Worm (Caenorhabditis elegans): Measurements from ENCODE around the gene nhx-1.

nhx-1 gene

DNA sequence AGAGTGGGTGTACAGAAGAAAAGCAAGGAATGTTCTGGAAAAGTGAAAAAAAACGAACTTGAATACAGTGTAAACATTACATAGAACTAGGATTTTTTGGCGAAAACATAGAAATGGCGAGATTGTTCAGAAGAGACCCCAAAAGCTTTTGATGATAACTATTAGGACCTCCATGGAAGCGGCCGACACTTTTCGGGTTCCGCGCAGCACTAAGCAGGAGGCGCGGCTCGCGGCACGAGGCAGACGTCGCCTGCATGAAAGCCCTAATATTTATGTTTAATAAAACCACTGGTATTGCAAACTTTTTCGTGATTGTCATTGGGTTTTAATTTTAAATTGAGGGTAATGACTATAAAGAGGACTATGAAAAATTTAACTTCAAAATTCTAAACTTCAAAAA lies 19.0 kb upstream of the nhx-1 start:
- TF ChIP-seq aptf-2 (GFP tag; conservative IDR thresholded peaks at IDR 0.05) = no peak
- TF ChIP-seq snpc-4 (GFP tag; optimal IDR thresholded peaks at IDR 0.05) = no peak
- TF ChIP-seq snpc-4 (tag; optimal IDR thresholded peaks at IDR 0.05) = peak in 3 of 4 experiments; percentile 16 to 74 (median 72)
- TF ChIP-seq zfh-2 (GFP tag; conservative IDR thresholded peaks at IDR 0.05) = 0 out of 2 replicates have a peak, but pooled peaks have one; percentile 39
- TF ChIP-seq lag-1 (GFP tag; IDR thresholded peaks at IDR 0.05) = no peak

DNA sequence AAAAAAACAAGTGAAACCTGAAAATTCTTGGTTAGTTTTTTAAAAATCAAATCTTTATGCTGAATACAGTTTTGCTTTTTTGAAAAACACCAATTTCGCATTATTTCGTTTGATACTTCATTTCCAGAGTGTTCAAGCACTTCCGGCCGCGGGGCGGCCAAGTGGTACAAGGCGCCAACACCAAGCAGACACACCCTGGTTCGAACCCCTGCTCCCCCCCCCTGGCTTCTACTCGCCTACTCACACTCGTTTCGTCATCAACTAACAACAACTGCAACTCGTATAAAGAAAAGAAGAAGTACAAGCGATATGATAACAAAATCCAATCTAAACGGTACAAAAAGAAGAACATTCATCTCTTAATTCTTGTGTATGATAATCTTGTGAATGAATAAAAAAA lies 14.1 kb upstream of the nhx-1 start:
- TF ChIP-seq Y56A3A.18 (GFP tag; IDR thresholded peaks at IDR 0.05) = 0 out of 2 replicates have a peak, but pooled peaks have one; percentile 48
- peak; percentile 25 for TF ChIP-seq B0261.1 (tag; optimal IDR thresholded peaks at IDR 0.05)
- TF ChIP-seq tbx-9 (tag; optimal IDR thresholded peaks at IDR 0.05; ENCODE audit: borderline replicate concordance) = no peak
- TF ChIP-seq zfh-2 (GFP tag; conservative IDR thresholded peaks at IDR 0.05) = 0 out of 2 replicates have a peak, but pooled peaks have one; percentile 34
- peak; percentile 59 for TF ChIP-seq D2030.7 (GFP tag; IDR thresholded peaks at IDR 0.05)
- TF ChIP-seq xnd-1 (tag; optimal IDR thresholded peaks at IDR 0.05) = no peak
- TF ChIP-seq egrh-3 (GFP tag; IDR thresholded peaks at IDR 0.05) = 0 out of 2 replicates have a peak, but pooled peaks have one; percentile 5
- TF ChIP-seq snpc-3.4 (tag; optimal IDR thresholded peaks at IDR 0.05) = no peak
- 0 out of 2 replicates have a peak, but pooled peaks have one; percentile 26 for TF ChIP-seq madf-6 (GFP tag; IDR thresholded peaks at IDR 0.05)
- no peak for TF ChIP-seq cebp-1 (GFP tag; IDR thresholded peaks at IDR 0.05)
- no peak for TF ChIP-seq cebp-1 (tag; optimal IDR thresholded peaks at IDR 0.05)
- TF ChIP-seq F23B12.7 (tag; optimal IDR thresholded peaks at IDR 0.05; ENCODE audit: insufficient read depth) = no peak
- TF ChIP-seq hmg-1.2 (GFP tag; IDR thresholded peaks at IDR 0.05) = no peak
- TF ChIP-seq F33H1.4 (GFP tag; IDR thresholded peaks at IDR 0.05) = no peak
- TF ChIP-seq K12H6.12 (tag; optimal IDR thresholded peaks at IDR 0.05) = no peak
- TF ChIP-seq attf-6 (GFP tag; IDR thresholded peaks at IDR 0.05) = no peak
- peak; percentile 39; the same call in 1 of the 2 replicates for TF ChIP-seq ekl-4 (GFP tag; IDR thresholded peaks at IDR 0.05)
- peak; percentile 28; the same call in 1 of the 2 replicates for TF ChIP-seq hsf-1 (GFP tag; IDR thresholded peaks at IDR 0.05)
- TF ChIP-seq unc-130 (GFP tag; optimal IDR thresholded peaks at IDR 0.05) = no peak
- TF ChIP-seq tbp1 (GFP tag; optimal IDR thresholded peaks at IDR 0.05) = peak; percentile 45
- TF ChIP-seq lin-26 (GFP tag; IDR thresholded peaks at IDR 0.05) = peak; percentile 28; the same call in 1 of the 2 replicates
- peak; percentile 36 for TF ChIP-seq rpc-1 (optimal IDR thresholded peaks at IDR 0.05)
- TF ChIP-seq rpc-1 (tag; optimal IDR thresholded peaks at IDR 0.05) = peak; percentile 60
- no peak for TF ChIP-seq ceh-40 (GFP tag; IDR thresholded peaks at IDR 0.05)
- TF ChIP-seq madf-8 (GFP tag; conservative IDR thresholded peaks at IDR 0.05) = no peak
- TF ChIP-seq madf-3 (GFP tag; IDR thresholded peaks at IDR 0.05) = peak; percentile 65; the same call in 1 of the 2 replicates
- no peak for TF ChIP-seq athp-1 (tag; optimal IDR thresholded peaks at IDR 0.05)
- no peak for TF ChIP-seq ceh-100 (GFP tag; IDR thresholded peaks at IDR 0.05)
- no peak for TF ChIP-seq snpc-4 (GFP tag; optimal IDR thresholded peaks at IDR 0.05)
- TF ChIP-seq snpc-4 (tag; optimal IDR thresholded peaks at IDR 0.05) = peak in 2 of 4 experiments; percentile 12 to 56

DNA sequence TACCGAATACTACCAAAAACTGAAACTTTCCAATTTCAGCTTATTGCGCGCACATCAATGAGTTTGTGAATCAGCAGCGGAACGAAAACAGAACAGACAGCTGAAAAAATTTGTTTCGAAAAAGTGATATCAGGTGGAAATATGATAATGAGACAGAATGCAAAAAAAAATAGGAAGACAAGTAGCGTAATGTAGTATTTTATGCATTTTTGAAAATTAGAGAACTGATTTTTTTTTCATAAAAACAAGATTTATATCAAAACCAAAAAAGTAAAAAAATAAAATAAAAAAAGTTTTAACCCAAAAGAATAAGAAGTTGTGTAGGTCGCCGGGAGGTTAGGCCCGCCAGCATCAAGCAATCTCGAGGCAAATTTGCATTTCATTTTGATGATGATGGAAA lies 10.4 kb upstream of the nhx-1 start, which contains the start of gene C09G1.4:
C09G1.4 (minus strand) TSS at position 101 of the 400 bp plus-strand sequence.
- TF ChIP-seq F55B11.4 (tag; optimal IDR thresholded peaks at IDR 0.05; ENCODE audit: borderline replicate concordance, insufficient read depth) (no peak), ztf-18 (tag; optimal IDR thresholded peaks at IDR 0.05) (no peak)

DNA sequence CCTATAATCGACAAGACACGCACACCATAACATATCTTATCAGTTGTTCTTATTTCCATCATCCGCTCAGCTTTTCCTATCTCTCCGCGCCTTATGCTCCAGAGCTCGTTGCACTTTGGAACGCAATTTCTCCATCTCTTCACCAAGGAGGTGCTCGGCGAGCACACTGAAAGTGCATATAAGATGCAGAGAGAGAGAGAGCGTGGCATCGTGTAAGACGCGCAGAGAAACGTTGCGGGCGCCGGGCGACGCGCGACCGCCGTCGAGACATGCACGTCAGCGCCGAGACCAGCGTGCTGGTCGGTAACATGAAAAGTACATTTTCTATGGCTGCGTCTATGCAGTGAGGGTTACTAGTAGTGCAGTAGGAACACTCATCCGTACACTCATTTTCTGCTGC lies 7.6 kb downstream of the nhx-1 start:
- TF ChIP-seq lin-54 (GFP tag; optimal IDR thresholded peaks at IDR 0.05) (peak; percentile 10), rcor-1 (GFP tag; IDR thresholded peaks at IDR 0.05) (0 out of 2 replicates have a peak, but pooled peaks have one; percentile 11), F39B2.1 (GFP tag; IDR thresholded peaks at IDR 0.05) (no peak), B0336.3 (GFP tag; IDR thresholded peaks at IDR 0.05) (no peak), ztf-26 (tag; optimal IDR thresholded peaks at IDR 0.05) (no peak), hmg-1.2 (GFP tag; IDR thresholded peaks at IDR 0.05) (peak; percentile 76; the same call in 1 of the 2 replicates), F33H1.4 (GFP tag; IDR thresholded peaks at IDR 0.05) (no peak), him-1 (tag; optimal IDR thresholded peaks at IDR 0.05) (no peak), F57C9.4 (tag; optimal IDR thresholded peaks at IDR 0.05) (no peak), bed-2 (GFP tag; IDR thresholded peaks at IDR 0.05) (no peak), ztf-22 (GFP tag; optimal IDR thresholded peaks at IDR 0.05) (peak; percentile 70), zim-3 (tag; optimal IDR thresholded peaks at IDR 0.05) (no peak), mcd-1 (GFP tag; IDR thresholded peaks at IDR 0.05) (peak; percentile 59), T26A5.8 (tag; optimal IDR thresholded peaks at IDR 0.05) (no peak)

Measured in whole organism, young adult.